Fruit fly (Drosophila melanogaster) whole organism, wandering third instar larva: ENCODE measurements around the gene Ir93a.

Experiments used
- CG9705 ChIP-seq: fragments of 200-800 bp; sonication (Bioruptor generic); optimal IDR thresholded peaks from 2 replicates; lab custom pipeline; 2018; ENCODE audit warnings: missing biosample characterization, mild to moderate bottlenecking, missing genetic modification characterization
- GATAd ChIP-seq: sonication (Bioruptor generic); optimal IDR thresholded peaks from 2 replicates; lab custom pipeline; 2016; ENCODE audit warnings: missing biosample characterization, missing genetic modification characterization
- Hr78 ChIP-seq: fragments of >200 bp; optimal IDR thresholded peaks from 2 replicates; lab custom pipeline; 2017; ENCODE audit warnings: missing biosample characterization, missing genetic modification characterization
- Myc ChIP-seq: fragments of >200 bp; optimal IDR thresholded peaks from 2 replicates; lab custom pipeline; 2017
- N ChIP-seq: fragments of >200 bp; optimal IDR thresholded peaks from 2 replicates; lab custom pipeline; 2018; ENCODE audit warnings: missing biosample characterization, missing external identifiers, missing genetic modification characterization
- Sp1 ChIP-seq: fragments of 200-800 bp; sonication (Bioruptor generic); optimal IDR thresholded peaks from 3 replicates; lab custom pipeline; 2019; ENCODE audit warnings: missing biosample characterization, mild to moderate bottlenecking, missing genetic modification characterization, moderate library complexity
- br ChIP-seq: fragments of 200-800 bp; sonication (Bioruptor generic); optimal IDR thresholded peaks from 2 replicates; lab custom pipeline; 2016; ENCODE audit warnings: missing biosample characterization, missing genetic modification characterization
- jim ChIP-seq: fragments of 175-275, 200-325 bp; sonication (Bioruptor generic); optimal IDR thresholded peaks from 2 replicates; lab custom pipeline; 2016; ENCODE audit warnings: missing biosample characterization, mild to moderate bottlenecking, missing genetic modification characterization
- psq ChIP-seq: fragments of 200-800 bp; sonication (Bioruptor generic); optimal IDR thresholded peaks from 3 replicates; lab custom pipeline; 2017; ENCODE audit warnings: missing biosample characterization, mild to moderate bottlenecking, missing genetic modification characterization, moderate library complexity
- usp ChIP-seq: fragments of >200 bp; optimal IDR thresholded peaks from 2 replicates; lab custom pipeline; 2017; ENCODE audit warnings: missing biosample characterization, missing genetic modification characterization
- woc ChIP-seq: sonication (Bioruptor generic); optimal IDR thresholded peaks from 2 replicates; lab custom pipeline; 2016; ENCODE audit warnings: missing biosample characterization, mild to moderate bottlenecking, missing genetic modification characterization

DNA sequence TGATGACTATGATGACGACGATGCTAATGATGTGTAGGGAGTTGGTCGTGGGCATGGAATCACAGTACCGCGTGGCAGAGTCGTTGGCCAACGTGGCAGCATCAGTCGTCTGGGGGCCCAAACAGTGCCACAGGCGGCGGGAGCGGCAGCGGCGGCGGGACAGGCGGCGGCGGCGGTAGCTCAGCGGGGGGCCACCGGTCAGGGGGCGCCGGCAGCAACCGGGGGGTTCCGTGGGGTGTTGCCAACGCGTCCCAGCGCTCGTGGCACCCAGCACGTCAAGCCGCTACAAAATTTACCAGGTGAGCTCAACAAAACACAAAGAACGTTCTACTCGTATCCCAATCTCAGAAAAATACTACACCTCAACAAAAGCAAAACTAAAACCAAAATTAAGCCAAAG lies 57.5 kb downstream of the Ir93a start:
- TF ChIP-seq br (GFP tag; lab: Kevin White, UChicago) (no peak), CG9705 (GFP tag; lab: Kevin White, UChicago) (no peak), usp (GFP tag; lab: Kevin White, UChicago) (no peak), Sp1 (GFP tag; lab: Kevin White, UChicago) (no peak), GATAd (GFP tag; lab: Kevin White, UChicago) (no peak), psq (no peak), Myc (lab: Kevin White, UChicago) (no peak), woc (no peak), N (GFP tag; lab: Kevin White, UChicago) (no peak), Hr78 (GFP tag; lab: Kevin White, UChicago) (no peak), jim (GFP tag; lab: Kevin White, UChicago) (no peak)
